Fruit fly (Drosophila melanogaster): ENCODE measurements around the gene CG4119.

Gene CG4119

dm6 chrX:5648437-5648959, 17.4 kb upstream of the CG4119 start, which contains the start of gene OtopLa (continued):
- peak; percentile 74 for TF ChIP-seq nerfin-1 (tag; optimal IDR thresholded peaks at IDR 0.05)
- TF ChIP-seq br (optimal IDR thresholded peaks at IDR 0.05), result no peak
- TF ChIP-seq CG7928 (GFP tag; optimal IDR thresholded peaks at IDR 0.05), result peak; percentile 26
- TF ChIP-seq dpn (GFP tag; optimal IDR thresholded peaks at IDR 0.05), result peak; percentile 82 to 88
- TF ChIP-seq amos (GFP tag; IDR thresholded peaks at IDR 0.05; ENCODE audit: partially characterized antibody), result no peak
- TF ChIP-seq CG7987 (GFP tag; optimal IDR thresholded peaks at IDR 0.05), result peak; percentile 32
- peak; percentile 62 for TF ChIP-seq crol (GFP tag; IDR thresholded peaks at IDR 0.05)
- TF ChIP-seq CG7357 (GFP tag; IDR thresholded peaks at IDR 0.05), result peak; percentile 58; the same call in 1 of the 3 replicates
- peak; percentile 62 for TF ChIP-seq Max (GFP tag; optimal IDR thresholded peaks at IDR 0.05)
- peak; percentile 60; the same call in 1 of the 2 replicates for TF ChIP-seq wdn (GFP tag; IDR thresholded peaks at IDR 0.05)
- TF ChIP-seq unc-4 (GFP tag; IDR thresholded peaks at IDR 0.05; ENCODE audit: partially characterized antibody), result no peak
- peak; percentile 52; the same call in 1 of the 2 replicates for TF ChIP-seq CG10321 (GFP tag; IDR thresholded peaks at IDR 0.05)
- TF ChIP-seq pita (GFP tag; optimal IDR thresholded peaks at IDR 0.05), result no peak
- TF ChIP-seq CG4282 (GFP tag; optimal IDR thresholded peaks at IDR 0.05), result no peak
- peak; percentile 85 for TF ChIP-seq ranshi (GFP tag; IDR thresholded peaks at IDR 0.05)
- peak; percentile 89 for TF ChIP-seq dmrt99B (tag; optimal IDR thresholded peaks at IDR 0.05)
- TF ChIP-seq Poxn (GFP tag; IDR thresholded peaks at IDR 0.05), result 0 out of 2 replicates have a peak, but pooled peaks have one; percentile 15
- TF ChIP-seq CG13894 (tag; optimal IDR thresholded peaks at IDR 0.05), result peak; percentile 54
- peak; percentile 86 to 87 for TF ChIP-seq Pdp1 (GFP tag; optimal IDR thresholded peaks at IDR 0.05)
- TF ChIP-seq CG12391 (tag; optimal IDR thresholded peaks at IDR 0.05), result peak; percentile 84
- TF ChIP-seq C15 (GFP tag; IDR thresholded peaks at IDR 0.05), result no peak
- peak; percentile 54 for TF ChIP-seq Deaf1 (tag; optimal IDR thresholded peaks at IDR 0.05)
- peak; percentile 88 for TF ChIP-seq CG10979 (tag; optimal IDR thresholded peaks at IDR 0.05)
- TF ChIP-seq crc (GFP tag; optimal IDR thresholded peaks at IDR 0.05), result peak; percentile 72
- peak; percentile 68 for TF ChIP-seq CG9215 (GFP tag; IDR thresholded peaks at IDR 0.05)
- no peak for TF ChIP-seq insv (GFP tag; optimal IDR thresholded peaks at IDR 0.05)
- peak; percentile 87 for TF ChIP-seq sisA (GFP tag; IDR thresholded peaks at IDR 0.05)
- peak; percentile 25 for TF ChIP-seq Usf (GFP tag; optimal IDR thresholded peaks at IDR 0.05)
- peak; percentile 79 for TF ChIP-seq croc (GFP tag; conservative IDR thresholded peaks at IDR 0.05)
- peak; percentile 72 for TF ChIP-seq CG17829 (tag; optimal IDR thresholded peaks at IDR 0.05)
- peak in 1 of 3 experiments; percentile 75 for TF ChIP-seq lola (GFP tag; optimal IDR thresholded peaks at IDR 0.05)
- no peak for TF ChIP-seq Hey (tag; optimal IDR thresholded peaks at IDR 0.05)
- TF ChIP-seq CG3995 (GFP tag; optimal IDR thresholded peaks at IDR 0.05), result no peak
- TF ChIP-seq slbo (GFP tag; IDR thresholded peaks at IDR 0.05), result peak; percentile 86
- TF ChIP-seq btn (GFP tag; optimal IDR thresholded peaks at IDR 0.05), result peak; percentile 71
- TF ChIP-seq mirr (GFP tag; optimal IDR thresholded peaks at IDR 0.05), result no peak
- TF ChIP-seq Doc2 (GFP tag; IDR thresholded peaks at IDR 0.05), result no peak
- TF ChIP-seq aop (GFP tag; IDR thresholded peaks at IDR 0.05), result peak; percentile 79
- TF ChIP-seq CG9727 (GFP tag; optimal IDR thresholded peaks at IDR 0.05), result peak; percentile 79
- peak; percentile 82 for TF ChIP-seq CG15269 (tag; optimal IDR thresholded peaks at IDR 0.05)
- no peak for TF ChIP-seq ato (GFP tag; IDR thresholded peaks at IDR 0.05; ENCODE audit: partially characterized antibody)
- peak; percentile 84 for TF ChIP-seq CG1603 (tag; optimal IDR thresholded peaks at IDR 0.05)
- TF ChIP-seq CG18599 (GFP tag; optimal IDR thresholded peaks at IDR 0.05), result peak; percentile 90
- TF ChIP-seq fd64A (GFP tag; optimal IDR thresholded peaks at IDR 0.05), result peak; percentile 72
- no peak for TF ChIP-seq pfk (GFP tag; optimal IDR thresholded peaks at IDR 0.05)
- peak; percentile 62 for TF ChIP-seq CG12155 (GFP tag; optimal IDR thresholded peaks at IDR 0.05)
- TF ChIP-seq CG12659 (GFP tag; optimal IDR thresholded peaks at IDR 0.05), result peak; percentile 78
- peak; percentile 80 for TF ChIP-seq en (GFP tag; optimal IDR thresholded peaks at IDR 0.05)
- TF ChIP-seq NC2β (GFP tag; optimal IDR thresholded peaks at IDR 0.05), result peak; percentile 78
- TF ChIP-seq tup (GFP tag; optimal IDR thresholded peaks at IDR 0.05), result peak; percentile 64

Data from whole organism, embryonic.